ENCODE assay signal across 6 worm cellular contexts in genomic region chrX:14694633-14695177, ce11.
A peak's percentile ranks its signal among the peaks of the same experiment; 100 is the strongest.
TF ChIP-seq lines count a peak whose summit lies in the region.

No protein-coding gene starts in this region.

TF ChIP-seq in whole organism, L1 larva, 84 proteins besides CTCF, POLR2A, EP300 and RAD21:
- TF ChIP-seq lin-14 (GFP tag; optimal IDR thresholded peaks at IDR 0.05; lab: Kevin White, UChicago): peak; percentile 1
- no peak for TF ChIP-seq zip-4 (GFP tag; optimal IDR thresholded peaks at IDR 0.05; lab: Kevin White, UChicago)
- TF ChIP-seq nhr-84 (tag; optimal IDR thresholded peaks at IDR 0.05; lab: Kevin White, UChicago): no peak
- TF ChIP-seq skn-1 (tag; optimal IDR thresholded peaks at IDR 0.05; lab: Kevin White, UChicago): no peak

TF ChIP-seq in whole organism, L3 larva, 47 proteins besides CTCF, POLR2A, EP300 and RAD21:
- TF ChIP-seq lin-39 (tag; optimal IDR thresholded peaks at IDR 0.05; lab: Kevin White, UChicago) (no peak), pqm-1 (tag; optimal IDR thresholded peaks at IDR 0.05; lab: Kevin White, UChicago) (no peak), ceh-9 (tag; optimal IDR thresholded peaks at IDR 0.05; lab: Kevin White, UChicago) (no peak), tbx-2 (tag; optimal IDR thresholded peaks at IDR 0.05; lab: Kevin White, UChicago) (no peak), fkh-10 (GFP tag; optimal IDR thresholded peaks at IDR 0.05; lab: Kevin White, UChicago) (peak; percentile 15), elt-1 (tag; optimal IDR thresholded peaks at IDR 0.05; lab: Kevin White, UChicago) (no peak), mml-1 (tag; optimal IDR thresholded peaks at IDR 0.05; lab: Kevin White, UChicago) (no peak)
TF ChIP-seq in whole organism, L3 larva: peak in this region for 1.

TF ChIP-seq in whole organism, L4 larva, 104 proteins besides CTCF, POLR2A, EP300 and RAD21:
- TF ChIP-seq unc-62 (GFP tag; optimal IDR thresholded peaks at IDR 0.05 in 1 of 2; lab: Kevin White, UChicago) (peak in 1 of 2 experiments; percentile 53), unc-62 (tag; optimal IDR thresholded peaks at IDR 0.05; lab: Kevin White, UChicago) (no peak), rbr-2 (tag; optimal IDR thresholded peaks at IDR 0.05; lab: Kevin White, UChicago) (no peak), ces-1 (GFP tag; optimal IDR thresholded peaks at IDR 0.05; lab: Kevin White, UChicago) (peak; percentile 32)
TF ChIP-seq in whole organism, L4 larva: peak in this region for 2.

TF ChIP-seq in whole organism, late embryonic, 69 proteins besides CTCF, POLR2A, EP300 and RAD21:
- TF ChIP-seq unc-42 (tag; optimal IDR thresholded peaks at IDR 0.05; lab: Kevin White, UChicago) (peak; percentile 96), K02D7.2 (tag; optimal IDR thresholded peaks at IDR 0.05; lab: Kevin White, UChicago) (no peak), dmd-4 (tag; optimal IDR thresholded peaks at IDR 0.05; lab: Kevin White, UChicago; ENCODE audit: borderline replicate concordance) (no peak), dve-1 (tag; optimal IDR thresholded peaks at IDR 0.05; lab: Kevin White, UChicago) (no peak), ceh-14 (tag; optimal IDR thresholded peaks at IDR 0.05; lab: Kevin White, UChicago) (no peak)

TF ChIP-seq in whole organism, mixed stage, embryonic, 35 proteins besides CTCF, POLR2A, EP300 and RAD21:
- TF ChIP-seq nhr-28 (tag; optimal IDR thresholded peaks at IDR 0.05; lab: Kevin White, UChicago): no peak
- TF ChIP-seq ces-1 (GFP tag; optimal IDR thresholded peaks at IDR 0.05; lab: Kevin White, UChicago): peak; percentile 97
- TF ChIP-seq mep-1 (tag; optimal IDR thresholded peaks at IDR 0.05; lab: Kevin White, UChicago): no peak
- no peak for TF ChIP-seq cnd-1 (tag; optimal IDR thresholded peaks at IDR 0.05; lab: Kevin White, UChicago)

TF ChIP-seq in whole organism, young adult, 124 proteins besides CTCF, POLR2A, EP300 and RAD21:
- TF ChIP-seq zfh-2 (GFP tag; conservative IDR thresholded peaks at IDR 0.05; lab: Robert Waterston, UW) (peak; percentile 42; the same call in 1 of the 2 replicates), xnd-1 (tag; optimal IDR thresholded peaks at IDR 0.05; lab: Kevin White, UChicago) (no peak), snpc-1.3 (tag; optimal IDR thresholded peaks at IDR 0.05; lab: Kevin White, UChicago; ENCODE audit: insufficient read depth) (no peak), lin-40 (tag; optimal IDR thresholded peaks at IDR 0.05; lab: Kevin White, UChicago) (no peak)
